Worm (Caenorhabditis elegans) whole organism, mixed stage, embryonic: Measurements from ENCODE around the gene R74.2.

ENCODE experiments used
- ceh-39 ChIP-seq: fragments of 150-350 bp; optimal IDR thresholded peaks from 2 replicates; lab custom pipeline; 2014; ENCODE audit warnings: missing biosample characterization, missing genetic modification characterization
- ces-1 ChIP-seq: fragments of 150-350 bp; optimal IDR thresholded peaks from 2 replicates; lab custom pipeline; 2014; ENCODE audit warnings: missing biosample characterization, missing genetic modification reagents, missing genetic modification characterization
- elt-1 ChIP-seq: sonication (generic microtip); optimal IDR thresholded peaks from 2 replicates; lab custom pipeline; 2017; ENCODE audit warnings: missing genetic modification characterization, mild to moderate bottlenecking, missing compliant biosample characterization, antibody characterized with exemption, moderate library complexity, borderline replicate concordance; ENCODE audit not compliant: insufficient read depth
- lsy-2 ChIP-seq: fragments of 150-350 bp; optimal IDR thresholded peaks from 2 replicates; lab custom pipeline; 2014; ENCODE audit warnings: missing biosample characterization, missing genetic modification characterization
- mep-1 ChIP-seq: fragments of 150-350 bp; optimal IDR thresholded peaks from 2 replicates; lab custom pipeline; 2017; ENCODE audit warnings: missing biosample characterization, missing genetic modification reagents, missing genetic modification characterization, inconsistent platforms
- sem-2 ChIP-seq: fragments of 200-800 bp; sonication (Bioruptor generic); optimal IDR thresholded peaks from 2 replicates; lab custom pipeline; 2018; ENCODE audit warnings: mild to moderate bottlenecking, missing genetic modification characterization, missing compliant biosample characterization
- unc-39 ChIP-seq: fragments of 150-350 bp; optimal IDR thresholded peaks from 2 replicates; lab custom pipeline; 2014; ENCODE audit warnings: missing biosample characterization, missing genetic modification characterization

ce11 chrIII:4168665-4169064, 19.3 kb upstream of the R74.2 start, which contains the start of gene ccdc-55:
- TF ChIP-seq sem-2 (GFP tag; lab: Kevin White, UChicago) (no peak), ces-1 (GFP tag; lab: Kevin White, UChicago) (no peak), unc-39 (tag; lab: Kevin White, UChicago) (no peak), elt-1 (no peak), mep-1 (tag; lab: Kevin White, UChicago) (no peak), lsy-2 (no peak), ceh-39 (tag; lab: Kevin White, UChicago) (no peak)
